Worm (Caenorhabditis elegans) whole organism, L4/young adult: ENCODE measurements around the gene str-129.

Source experiments
- W03F9.2 ChIP-seq: fragments of 150-350 bp; optimal IDR thresholded peaks from 2 replicates; lab custom pipeline; 2014; ENCODE audit warnings: missing biosample characterization, missing genetic modification characterization
- him-1 ChIP-seq: sonication (generic microtip); optimal IDR thresholded peaks from 2 replicates; lab custom pipeline; 2016; ENCODE audit warnings: missing genotype, missing genetic modification reagents, missing genetic modification characterization, missing compliant biosample characterization

ce11 chrV:8041336-8041868 lies 50.9 kb downstream of the str-129 start:
- TF ChIP-seq him-1: no peak
- no peak for TF ChIP-seq W03F9.2 (tag; lab: Kevin White, UChicago)
